Fruit fly (Drosophila melanogaster) whole organism, pupa: ENCODE data around the gene CG14669.

Experiments
- CG10348 ChIP-seq: fragments of 200-800 bp; sonication (Bioruptor generic); IDR thresholded peaks from 2 replicates; pipeline ENCODE4 v1.3.6; 2022; ENCODE audit warnings: missing biosample characterization, missing genetic modification characterization
- CG12605 ChIP-seq: fragments of 200-800 bp; sonication (Bioruptor generic); IDR thresholded peaks from 2 replicates; pipeline ENCODE4 v1.3.6; 2022; ENCODE audit warnings: missing biosample characterization, missing genetic modification characterization
- CG13204 ChIP-seq: fragments of 200-800 bp; sonication (Bioruptor generic); optimal IDR thresholded peaks from 2 replicates; lab custom pipeline; 2018; ENCODE audit warnings: missing biosample characterization, mild to moderate bottlenecking, missing genetic modification characterization, moderate library complexity
- CG14655 ChIP-seq: fragments of 200-800 bp; sonication (Bioruptor generic); optimal IDR thresholded peaks from 3 replicates; lab custom pipeline; 2017; ENCODE audit warnings: mild to moderate bottlenecking, missing biosample characterization, missing genetic modification reagents, missing genetic modification characterization
- CG15710 ChIP-seq: fragments of 200-800 bp; sonication (Bioruptor generic); optimal IDR thresholded peaks from 2 replicates; lab custom pipeline; 2018; ENCODE audit warnings: missing biosample characterization, mild to moderate bottlenecking, missing genetic modification characterization, moderate library complexity
- CG17806 ChIP-seq: fragments of 200-800 bp; sonication (Bioruptor generic); optimal IDR thresholded peaks from 2 replicates; lab custom pipeline; 2018; ENCODE audit warnings: missing biosample characterization, mild to moderate bottlenecking, missing genetic modification characterization, moderate library complexity
- CG32121 ChIP-seq: fragments of 200-800 bp; sonication (Bioruptor generic); IDR thresholded peaks from 2 replicates; pipeline ENCODE4 v1.3.6; 2022; ENCODE audit warnings: missing biosample characterization, missing genetic modification characterization
- CG34367 ChIP-seq: fragments of 200-800 bp; sonication (Bioruptor generic); optimal IDR thresholded peaks from 2 replicates; lab custom pipeline; 2018; ENCODE audit warnings: missing biosample characterization, mild to moderate bottlenecking, missing genetic modification characterization
- CG4496 ChIP-seq: fragments of 200-800 bp; sonication (Bioruptor generic); IDR thresholded peaks from 3 replicates; pipeline ENCODE4 v1.3.6; 2022; ENCODE audit warnings: missing biosample characterization, missing genetic modification characterization
- CG8159 ChIP-seq: fragments of 200-800 bp; sonication (Bioruptor generic); optimal IDR thresholded peaks from 3 replicates; lab custom pipeline; 2018; ENCODE audit warnings: missing biosample characterization, mild to moderate bottlenecking, missing genetic modification characterization, moderate library complexity
- CG8301 ChIP-seq: fragments of 200-800 bp; sonication (Bioruptor generic); optimal IDR thresholded peaks from 2 replicates; lab custom pipeline; 2018; ENCODE audit warnings: missing biosample characterization, mild to moderate bottlenecking, missing genetic modification characterization
- CG9948 ChIP-seq: fragments of 200-800 bp; sonication (Bioruptor generic); optimal IDR thresholded peaks from 2 replicates; lab custom pipeline; 2018; ENCODE audit warnings: missing biosample characterization, mild to moderate bottlenecking, missing genetic modification characterization, moderate library complexity
- D1 ChIP-seq: fragments of 200-800 bp; sonication (Bioruptor generic); optimal IDR thresholded peaks from 2 replicates; lab custom pipeline; 2018; ENCODE audit warnings: missing biosample characterization, mild to moderate bottlenecking, missing genetic modification characterization, moderate library complexity
- EcR ChIP-seq: fragments of 200-800 bp; sonication (Bioruptor generic); optimal IDR thresholded peaks from 3 replicates; lab custom pipeline; 2019; ENCODE audit warnings: missing biosample characterization, missing genetic modification characterization, mild to moderate bottlenecking, moderate library complexity, missing genetic modification reagents
- Ets98B ChIP-seq: fragments of 200-800 bp; sonication (Bioruptor generic); IDR thresholded peaks from 2 replicates; pipeline ENCODE4 v1.3.6; 2022; ENCODE audit warnings: missing biosample characterization, missing genetic modification characterization
- Pif1A ChIP-seq: fragments of 200-800 bp; sonication (Bioruptor generic); optimal IDR thresholded peaks from 3 replicates; lab custom pipeline; 2016; ENCODE audit warnings: missing biosample characterization, missing genetic modification characterization
- Pif1B ChIP-seq: fragments of 200-800 bp; sonication (Bioruptor generic); optimal IDR thresholded peaks from 3 replicates; lab custom pipeline; 2016; ENCODE audit warnings: missing biosample characterization, missing genetic modification characterization
- Snoo ChIP-seq: fragments of 200-800 bp; sonication (Bioruptor generic); optimal IDR thresholded peaks from 3 replicates; lab custom pipeline; 2017; ENCODE audit warnings: missing biosample characterization, mild to moderate bottlenecking, missing genetic modification characterization, inconsistent platforms
- fd96Ca ChIP-seq: fragments of 200-800 bp; sonication (Bioruptor generic); IDR thresholded peaks from 3 replicates; pipeline ENCODE4 v1.3.6; 2022; ENCODE audit warnings: missing biosample characterization, missing genetic modification characterization
- gl ChIP-seq: fragments of 200-800 bp; sonication (Bioruptor generic); optimal IDR thresholded peaks from 2 replicates; lab custom pipeline; 2018; ENCODE audit warnings: missing biosample characterization, mild to moderate bottlenecking, missing genetic modification characterization
- rn ChIP-seq: fragments of 200-800 bp; sonication (Bioruptor generic); IDR thresholded peaks from 2 replicates; pipeline ENCODE4 v1.3.6; 2022; ENCODE audit warnings: missing biosample characterization, missing genetic modification characterization

Gene CG14669

dm6 chr3R:5374720-5375119, 39.6 kb upstream of the CG14669 start, which contains the start of the genes hd and CG14667:
TSS of gene hd (minus strand) at chr3R:5374962.
TSS of gene CG14667 (plus strand) at chr3R:5375022.
- no peak for TF ChIP-seq rn
- no peak for TF ChIP-seq CG14655 (GFP tag; lab: Kevin White, UChicago)

- TF ChIP-seq Snoo (tag; lab: Kevin White, UChicago) (no peak), Pif1B (GFP tag; lab: Kevin White, UChicago) (no peak), gl (tag; lab: Kevin White, UChicago) (no peak), CG15710 (tag; lab: Kevin White, UChicago) (no peak), CG10348 (GFP tag; lab: Robert Waterston, UW) (no peak), CG14655 (GFP tag; lab: Kevin White, UChicago) (no peak)
These were observed 37.7 kb upstream of the CG14669 start, which contains the start of gene 7B2 for dm6 chr3R:5376612-5377011. TSS of gene 7B2 (plus strand) at chr3R:5376780.

dm6 chr3R:5385761-5386160, 28.6 kb upstream of the CG14669 start:
- TF ChIP-seq CG9948 (tag; lab: Kevin White, UChicago) (no peak), CG17806 (tag; lab: Kevin White, UChicago) (peak; percentile 13), EcR (GFP tag; lab: Kevin White, UChicago) (peak; percentile 98), gl (tag; lab: Kevin White, UChicago) (peak; percentile 19)

dm6 chr3R:5387564-5387963, 26.8 kb upstream of the CG14669 start, which contains the start of gene CG14668:
TSS of gene CG14668 (minus strand) at chr3R:5387664.
- TF ChIP-seq Pif1A (GFP tag; lab: Kevin White, UChicago) (no peak), CG8159 (tag; lab: Kevin White, UChicago) (no peak), Ets98B (GFP tag; lab: Robert Waterston, UW) (no peak), CG12605 (GFP tag; lab: Robert Waterston, UW) (no peak), CG13204 (no peak), D1 (tag; lab: Kevin White, UChicago) (no peak), CG4496 (GFP tag; lab: Robert Waterston, UW) (no peak), CG32121 (GFP tag; lab: Robert Waterston, UW) (no peak), CG15710 (tag; lab: Kevin White, UChicago) (no peak), Pif1B (GFP tag; lab: Kevin White, UChicago) (no peak), CG14655 (GFP tag; lab: Kevin White, UChicago) (no peak), Snoo (tag; lab: Kevin White, UChicago) (no peak), CG8301 (tag; lab: Kevin White, UChicago) (no peak), EcR (GFP tag; lab: Kevin White, UChicago) (no peak), rn (no peak)

- TF ChIP-seq CG14655 (GFP tag; lab: Kevin White, UChicago) (no peak), fd96Ca (GFP tag; lab: Robert Waterston, UW) (no peak), EcR (GFP tag; lab: Kevin White, UChicago) (no peak)
These were observed 26.3 kb upstream of the CG14669 start for dm6 chr3R:5387996-5388395.

- TF ChIP-seq CG14655 (GFP tag; lab: Kevin White, UChicago) (no peak), EcR (GFP tag; lab: Kevin White, UChicago) (peak; percentile 79), CG13204 (peak; percentile 17)
These were observed 25.3 kb upstream of the CG14669 start for dm6 chr3R:5389034-5389433.

dm6 chr3R:5389435-5389834, 24.9 kb upstream of the CG14669 start:
- TF ChIP-seq CG8301 (tag; lab: Kevin White, UChicago) (peak; percentile 42), CG34367 (tag; lab: Kevin White, UChicago) (peak; percentile 4), CG12605 (GFP tag; lab: Robert Waterston, UW) (no peak), EcR (GFP tag; lab: Kevin White, UChicago) (no peak), CG8159 (tag; lab: Kevin White, UChicago) (peak; percentile 42), fd96Ca (GFP tag; lab: Robert Waterston, UW) (no peak), CG15710 (tag; lab: Kevin White, UChicago) (peak; percentile 6), CG32121 (GFP tag; lab: Robert Waterston, UW) (no peak), CG9948 (tag; lab: Kevin White, UChicago) (peak; percentile 67), rn (no peak), Pif1B (GFP tag; lab: Kevin White, UChicago) (no peak), CG17806 (tag; lab: Kevin White, UChicago) (peak; percentile 52), Ets98B (GFP tag; lab: Robert Waterston, UW) (no peak), CG14655 (GFP tag; lab: Kevin White, UChicago) (peak; percentile 65)
